Fruit fly (Drosophila melanogaster) whole organism, pupa: ENCODE measurements around the gene CG13917.

Experiments used
- CG12605 ChIP-seq: fragments of 200-800 bp; sonication (Bioruptor generic); IDR thresholded peaks from 2 replicates; pipeline ENCODE4 v1.3.6; 2022; ENCODE audit warnings: missing biosample characterization, missing genetic modification characterization
- CG14655 ChIP-seq: fragments of 200-800 bp; sonication (Bioruptor generic); optimal IDR thresholded peaks from 3 replicates; lab custom pipeline; 2017; ENCODE audit warnings: mild to moderate bottlenecking, missing biosample characterization, missing genetic modification reagents, missing genetic modification characterization
- CG8301 ChIP-seq: fragments of 200-800 bp; sonication (Bioruptor generic); optimal IDR thresholded peaks from 2 replicates; lab custom pipeline; 2018; ENCODE audit warnings: missing biosample characterization, mild to moderate bottlenecking, missing genetic modification characterization
- fd96Ca ChIP-seq: fragments of 200-800 bp; sonication (Bioruptor generic); IDR thresholded peaks from 3 replicates; pipeline ENCODE4 v1.3.6; 2022; ENCODE audit warnings: missing biosample characterization, missing genetic modification characterization
- gl ChIP-seq: fragments of 200-800 bp; sonication (Bioruptor generic); optimal IDR thresholded peaks from 2 replicates; lab custom pipeline; 2018; ENCODE audit warnings: missing biosample characterization, mild to moderate bottlenecking, missing genetic modification characterization

dm6 chr3L:1602833-1603128 lies 26.3 kb downstream of the CG13917 start, which contains the start of the genes CG18170 and CG33791:
- TF ChIP-seq fd96Ca (GFP tag; lab: Robert Waterston, UW): no peak
- TF ChIP-seq gl (tag; lab: Kevin White, UChicago): no peak
- TF ChIP-seq CG14655 (GFP tag; lab: Kevin White, UChicago): no peak
- TF ChIP-seq CG8301: no peak
- TF ChIP-seq CG12605 (GFP tag; lab: Robert Waterston, UW): no peak
